Worm (Caenorhabditis elegans) whole organism, late embryonic: Measurements from ENCODE around the gene C54C6.5.

Experiments used
- F13H6.1 ChIP-seq: sonication (generic microtip); optimal IDR thresholded peaks from 2 replicates; lab custom pipeline; 2016; ENCODE audit warnings: missing genetic modification characterization, missing compliant biosample characterization
- K02D7.2 ChIP-seq: sonication (generic microtip); optimal IDR thresholded peaks from 2 replicates; lab custom pipeline; 2017; ENCODE audit warnings: mild to moderate bottlenecking, missing genetic modification characterization, missing compliant biosample characterization
- K09A11.1 ChIP-seq: sonication (generic microtip); optimal IDR thresholded peaks from 2 replicates; lab custom pipeline; 2017; ENCODE audit warnings: antibody characterized with exemption, mild to moderate bottlenecking, missing genetic modification characterization, missing compliant biosample characterization; ENCODE audit not compliant: insufficient read depth
- T23F11.4 ChIP-seq: fragments of 200-800 bp; sonication (Bioruptor generic); optimal IDR thresholded peaks from 2 replicates; lab custom pipeline; 2018; ENCODE audit warnings: mild to moderate bottlenecking, missing genetic modification characterization, missing compliant biosample characterization
- Y22D7AL.16 ChIP-seq: sonication (generic microtip); optimal IDR thresholded peaks from 2 replicates; lab custom pipeline; 2016; ENCODE audit warnings: missing genetic modification characterization, missing compliant biosample characterization
- ahr-1 ChIP-seq: sonication (generic microtip); optimal IDR thresholded peaks from 2 replicates; lab custom pipeline; 2016; ENCODE audit warnings: missing genetic modification characterization, missing compliant biosample characterization
- ama-1 ChIP-seq: fragments of 150-350 bp; optimal IDR thresholded peaks from 2 replicates; lab custom pipeline; 2014
- ceh-18 ChIP-seq: sonication (generic microtip); optimal IDR thresholded peaks from 2 replicates; lab custom pipeline; 2016; ENCODE audit warnings: missing genetic modification characterization, missing compliant biosample characterization
- ceh-2 ChIP-seq: sonication (generic microtip); optimal IDR thresholded peaks from 2 replicates; lab custom pipeline; 2016; ENCODE audit warnings: missing genotype, missing genetic modification characterization, missing compliant biosample characterization
- ceh-24 ChIP-seq: sonication (generic microtip); optimal IDR thresholded peaks from 2 replicates; lab custom pipeline; 2016; ENCODE audit warnings: mild to moderate bottlenecking, missing genetic modification characterization, missing compliant biosample characterization
- ceh-30 ChIP-seq: fragments of 150-350 bp; optimal IDR thresholded peaks from 2 replicates; lab custom pipeline; 2014; ENCODE audit warnings: missing biosample characterization, missing genetic modification characterization
- ceh-31 ChIP-seq: sonication (generic microtip); optimal IDR thresholded peaks from 2 replicates; lab custom pipeline; 2016; ENCODE audit warnings: missing genetic modification characterization, missing compliant biosample characterization
- ceh-34 ChIP-seq: sonication (generic microtip); optimal IDR thresholded peaks from 2 replicates; lab custom pipeline; 2016; ENCODE audit warnings: mild to moderate bottlenecking, missing genetic modification characterization, missing compliant biosample characterization
- ceh-45 ChIP-seq: fragments of 200-800 bp; sonication (Bioruptor generic); IDR thresholded peaks from 2 replicates; pipeline ENCODE4 v1.3.6; 2022; ENCODE audit warnings: missing genetic modification reagents, missing genetic modification characterization, missing compliant biosample characterization
- ceh-48 ChIP-seq: sonication (generic microtip); optimal IDR thresholded peaks from 2 replicates; lab custom pipeline; 2016; ENCODE audit warnings: missing genetic modification characterization, inconsistent platforms, missing compliant biosample characterization
- ceh-6 ChIP-seq: fragments of 200-800 bp; sonication (Bioruptor generic); optimal IDR thresholded peaks from 2 replicates; lab custom pipeline; 2018; ENCODE audit warnings: mild to moderate bottlenecking, missing genetic modification characterization, missing compliant biosample characterization
- elt-4 ChIP-seq: sonication (generic microtip); optimal IDR thresholded peaks from 2 replicates; lab custom pipeline; 2016; ENCODE audit warnings: missing genetic modification characterization, missing compliant biosample characterization
- eyg-1 ChIP-seq: sonication (generic microtip); optimal IDR thresholded peaks from 2 replicates; lab custom pipeline; 2016; ENCODE audit warnings: missing genotype, missing genetic modification characterization, missing compliant biosample characterization
- fkh-10 ChIP-seq: fragments of 150-350 bp; optimal IDR thresholded peaks from 2 replicates; lab custom pipeline; 2014; ENCODE audit warnings: missing biosample characterization, missing genetic modification reagents, missing genetic modification characterization
- fkh-6 ChIP-seq: sonication (generic microtip); optimal IDR thresholded peaks from 2 replicates; lab custom pipeline; 2016; ENCODE audit warnings: missing genetic modification characterization, missing compliant biosample characterization
- gmeb-2 ChIP-seq: sonication (generic microtip); optimal IDR thresholded peaks from 2 replicates; lab custom pipeline; 2016; ENCODE audit warnings: missing genetic modification characterization, inconsistent platforms, missing compliant biosample characterization
- hlh-13 ChIP-seq: fragments of 200-800 bp; sonication (Bioruptor generic); optimal IDR thresholded peaks from 2 replicates; lab custom pipeline; 2018; ENCODE audit warnings: mild to moderate bottlenecking, missing genetic modification characterization, missing compliant biosample characterization
- hlh-6 ChIP-seq: sonication (generic microtip); optimal IDR thresholded peaks from 2 replicates; lab custom pipeline; 2016; ENCODE audit warnings: missing genotype, missing genetic modification characterization, missing compliant biosample characterization
- hlh-8 ChIP-seq: sonication (generic microtip); optimal IDR thresholded peaks from 2 replicates; lab custom pipeline; 2016; ENCODE audit warnings: missing genotype, missing genetic modification characterization, missing compliant biosample characterization
- lim-6 ChIP-seq: sonication (generic microtip); optimal IDR thresholded peaks from 2 replicates; lab custom pipeline; 2016; ENCODE audit warnings: missing genetic modification characterization, missing compliant biosample characterization
- mec-3 ChIP-seq: sonication (generic microtip); optimal IDR thresholded peaks from 2 replicates; lab custom pipeline; 2016; ENCODE audit warnings: borderline replicate concordance, missing genetic modification characterization, missing compliant biosample characterization
- nfya-1 ChIP-seq: sonication (generic microtip); optimal IDR thresholded peaks from 2 replicates; lab custom pipeline; 2017; ENCODE audit warnings: missing genetic modification characterization, mild to moderate bottlenecking, missing compliant biosample characterization, antibody characterized with exemption, moderate library complexity
- nhr-11 ChIP-seq: fragments of 150-350 bp; optimal IDR thresholded peaks from 2 replicates; lab custom pipeline; 2014; ENCODE audit warnings: missing biosample characterization, missing genetic modification characterization
- nhr-232 ChIP-seq: sonication (generic microtip); optimal IDR thresholded peaks from 2 replicates; lab custom pipeline; 2016; ENCODE audit warnings: missing genetic modification characterization, missing compliant biosample characterization
- npax-4 ChIP-seq: sonication (generic microtip); optimal IDR thresholded peaks from 2 replicates; lab custom pipeline; 2016; ENCODE audit warnings: missing genetic modification characterization, missing compliant biosample characterization
- pat-9 ChIP-seq: fragments of 200-800 bp; sonication (Bioruptor generic); optimal IDR thresholded peaks from 2 replicates; lab custom pipeline; 2018; ENCODE audit warnings: mild to moderate bottlenecking, missing genetic modification characterization, moderate library complexity, missing compliant biosample characterization
- pha-2 ChIP-seq: sonication (generic microtip); optimal IDR thresholded peaks from 2 replicates; lab custom pipeline; 2017; ENCODE audit warnings: mild to moderate bottlenecking, missing genetic modification characterization, missing compliant biosample characterization
- pha-4 ChIP-seq: fragments of 150-350 bp; optimal IDR thresholded peaks from 2 replicates; lab custom pipeline; 2018; ENCODE audit warnings: missing biosample characterization, missing genetic modification reagents, missing genetic modification characterization
- pqm-1 ChIP-seq: sonication (generic microtip); optimal IDR thresholded peaks from 2 replicates; lab custom pipeline; 2016; ENCODE audit warnings: missing genetic modification characterization, missing compliant biosample characterization
- pros-1 ChIP-seq: fragments of 150-350 bp; optimal IDR thresholded peaks from 2 replicates; lab custom pipeline; 2014; ENCODE audit warnings: missing biosample characterization, missing genetic modification reagents, missing genetic modification characterization
- sdc-2 ChIP-seq: sonication (generic microtip); optimal IDR thresholded peaks from 2 replicates; lab custom pipeline; 2016; ENCODE audit warnings: missing genotype, missing genetic modification characterization, missing compliant biosample characterization
- sox-4 ChIP-seq: sonication (generic microtip); optimal IDR thresholded peaks from 2 replicates; lab custom pipeline; 2017; ENCODE audit warnings: mild to moderate bottlenecking, missing genetic modification characterization, inconsistent platforms, missing compliant biosample characterization
- syd-9 ChIP-seq: sonication (generic microtip); optimal IDR thresholded peaks from 2 replicates; lab custom pipeline; 2016; ENCODE audit warnings: mild to moderate bottlenecking, missing genetic modification characterization, moderate library complexity, missing compliant biosample characterization
- ttx-3 ChIP-seq: sonication (generic microtip); optimal IDR thresholded peaks from 2 replicates; lab custom pipeline; 2016; ENCODE audit warnings: missing genetic modification reagents, missing genetic modification characterization, missing compliant biosample characterization
- unc-3 ChIP-seq, 2 experiments: fragments of 200-800 bp in 1 of 2; sonication (Bioruptor generic) in 1 of 2; sonication (generic microtip) in 1 of 2; conservative IDR thresholded peaks in 1 of 2; optimal IDR thresholded peaks in 1 of 2; 2 replicates each; pipeline versions ENCODE4 v1.3.6 to Lab custom; 2016 to 2022; ENCODE audit warnings: missing compliant biosample characterization in 2 of 2, missing genetic modification characterization in 2 of 2, missing genetic modification reagents in 1 of 2
- unc-42 ChIP-seq: sonication (generic microtip); optimal IDR thresholded peaks from 2 replicates; lab custom pipeline; 2016; ENCODE audit warnings: missing genotype, missing genetic modification characterization, missing compliant biosample characterization
- unc-55 ChIP-seq: sonication (generic microtip); optimal IDR thresholded peaks from 2 replicates; lab custom pipeline; 2017; ENCODE audit warnings: missing biosample characterization, missing genetic modification reagents, missing genetic modification characterization
- ztf-16 ChIP-seq: sonication (generic microtip); optimal IDR thresholded peaks from 2 replicates; lab custom pipeline; 2017; ENCODE audit warnings: missing genetic modification characterization, missing compliant biosample characterization

The C54C6.5 gene

DNA sequence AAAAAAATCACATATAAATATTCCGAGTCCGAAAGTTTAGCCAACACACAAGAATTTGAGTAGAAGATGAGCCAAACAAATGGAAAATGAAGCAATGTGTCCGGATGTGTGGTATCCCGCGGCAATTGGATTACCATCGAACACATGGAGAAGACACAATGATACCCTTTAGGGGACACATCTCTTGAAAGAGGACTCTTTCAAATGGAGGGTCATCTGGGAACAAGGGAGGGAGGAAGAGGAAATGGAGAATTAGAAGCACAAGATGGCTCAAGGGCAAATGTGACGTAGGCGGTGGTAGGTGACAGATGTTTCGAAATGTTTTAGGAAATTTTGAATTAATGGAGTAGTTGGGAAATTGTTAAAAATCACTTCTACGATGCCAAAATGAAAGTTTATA, 6.6 kb downstream of the C54C6.5 start:
- TF ChIP-seq pat-9 (tag; lab: Kevin White, UChicago) = no peak
- no peak for TF ChIP-seq ceh-6
- no peak for TF ChIP-seq mec-3 (tag; lab: Kevin White, UChicago)
- peak; percentile 7 for TF ChIP-seq ceh-34 (tag; lab: Kevin White, UChicago)
- no peak for TF ChIP-seq lim-6 (tag; lab: Kevin White, UChicago)
- TF ChIP-seq fkh-10 = peak; percentile 23
- peak; percentile 67 for TF ChIP-seq ceh-31 (tag; lab: Kevin White, UChicago)
- peak; percentile 92 for TF ChIP-seq unc-42
- TF ChIP-seq F13H6.1 = no peak

- TF ChIP-seq K02D7.2 (tag; lab: Kevin White, UChicago) (no peak), K09A11.1 (tag; lab: Kevin White, UChicago) (no peak), ztf-16 (no peak), ahr-1 (tag; lab: Kevin White, UChicago) (no peak), ama-1 (no peak), npax-4 (no peak), nhr-11 (tag; lab: Kevin White, UChicago) (no peak), fkh-6 (tag; lab: Kevin White, UChicago) (no peak), elt-4 (tag; lab: Kevin White, UChicago) (no peak), eyg-1 (no peak), gmeb-2 (tag; lab: Kevin White, UChicago) (no peak), sdc-2 (tag; lab: Kevin White, UChicago) (no peak), unc-3 (GFP tag; conservative IDR thresholded peaks at IDR 0.05; lab: Robert Waterston, UW) (no peak), unc-3 (tag; optimal IDR thresholded peaks at IDR 0.05; lab: Kevin White, UChicago) (no peak), nhr-232 (tag; lab: Kevin White, UChicago) (no peak), ceh-31 (tag; lab: Kevin White, UChicago) (peak; percentile 55), F13H6.1 (no peak), unc-55 (GFP tag; lab: Kevin White, UChicago) (no peak), unc-42 (peak; percentile 73), ceh-2 (no peak), nfya-1 (tag; lab: Kevin White, UChicago) (peak; percentile 23), hlh-8 (tag; lab: Kevin White, UChicago) (no peak), ceh-48 (tag; lab: Kevin White, UChicago) (peak; percentile 58)
Observed at ce11 chrIII:3542105-3542504, 7.5 kb downstream of the C54C6.5 start.

DNA sequence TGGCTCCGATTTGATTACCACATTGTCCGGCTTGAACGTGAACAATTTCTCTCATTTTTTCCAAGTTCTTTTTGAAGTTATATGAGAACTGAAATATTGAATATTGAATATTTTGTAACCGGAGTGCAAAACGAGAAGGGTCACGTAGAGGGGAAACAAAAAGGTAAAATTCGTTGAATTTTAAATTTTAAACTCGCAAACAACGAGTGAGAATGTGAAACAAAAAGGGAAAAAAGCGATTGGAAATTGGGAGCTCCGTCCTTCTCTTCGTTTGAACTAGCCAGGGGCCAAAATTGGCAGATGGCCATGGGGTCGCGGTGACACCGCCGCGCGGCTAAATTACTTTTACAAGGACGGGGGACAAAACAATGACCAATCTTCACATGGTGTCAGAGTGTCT, 8.1 kb downstream of the C54C6.5 start, which contains the start of gene ben-1:
ben-1 (minus strand) TSS at position 101 of the 400 bp plus-strand sequence.
- TF ChIP-seq hlh-6 (tag; lab: Kevin White, UChicago) (no peak), unc-3 (GFP tag; conservative IDR thresholded peaks at IDR 0.05; lab: Robert Waterston, UW) (no peak), unc-3 (tag; optimal IDR thresholded peaks at IDR 0.05; lab: Kevin White, UChicago) (no peak), ttx-3 (tag; lab: Kevin White, UChicago) (no peak), ceh-48 (tag; lab: Kevin White, UChicago) (no peak), ceh-45 (GFP tag; lab: Robert Waterston, UW) (no peak), sox-4 (tag; lab: Kevin White, UChicago) (no peak), ceh-18 (tag; lab: Kevin White, UChicago) (no peak), hlh-13 (GFP tag; lab: Kevin White, UChicago) (no peak), ceh-2 (no peak), ceh-6 (no peak), F13H6.1 (no peak), mec-3 (tag; lab: Kevin White, UChicago) (no peak)

DNA sequence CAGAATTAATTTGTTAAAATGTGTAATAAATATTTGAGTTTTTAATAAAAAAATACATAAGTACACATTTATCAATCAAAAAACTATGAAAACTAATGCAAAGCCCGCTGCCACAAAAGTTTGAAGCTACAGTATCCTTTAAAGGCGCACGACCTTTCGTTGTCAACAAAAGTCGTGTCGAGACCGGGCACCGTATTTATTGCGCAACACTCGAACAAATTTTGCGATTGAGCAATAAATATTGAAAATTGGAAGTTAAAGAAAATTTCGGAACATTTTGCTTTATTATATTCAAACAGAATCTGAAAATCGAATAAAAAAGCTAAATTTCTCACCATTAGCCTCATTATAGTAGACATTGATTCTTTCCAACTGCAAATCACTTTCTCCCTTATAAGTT, 8.6 kb downstream of the C54C6.5 start:
- no peak for TF ChIP-seq eyg-1
- no peak for TF ChIP-seq pros-1 (tag; lab: Kevin White, UChicago)
- TF ChIP-seq gmeb-2 (tag; lab: Kevin White, UChicago) = no peak
- no peak for TF ChIP-seq nfya-1 (tag; lab: Kevin White, UChicago)
- TF ChIP-seq T23F11.4 (GFP tag; lab: Kevin White, UChicago) = no peak
- no peak for TF ChIP-seq pha-4 (tag; lab: Kevin White, UChicago)
- TF ChIP-seq sdc-2 (tag; lab: Kevin White, UChicago) = no peak
- no peak for TF ChIP-seq syd-9 (tag; lab: Kevin White, UChicago)
- no peak for TF ChIP-seq npax-4
- no peak for TF ChIP-seq pha-2 (tag; lab: Kevin White, UChicago)
- TF ChIP-seq Y22D7AL.16 = no peak
- TF ChIP-seq ceh-24 (tag; lab: Kevin White, UChicago) = no peak
- TF ChIP-seq ceh-6 = no peak
- no peak for TF ChIP-seq ceh-30
- TF ChIP-seq pqm-1 = no peak
- no peak for TF ChIP-seq fkh-6 (tag; lab: Kevin White, UChicago)
- no peak for TF ChIP-seq ahr-1 (tag; lab: Kevin White, UChicago)
- TF ChIP-seq, all 69 proteins: peak for 0
